Worm (Caenorhabditis elegans) whole organism, late embryonic: ENCODE data around the gene alh-7.
A peak's percentile ranks its signal among the peaks of the same experiment; 100 is the strongest.

Experiments used
- C38D4.7 ChIP-seq: fragments of 200-800 bp; sonication (Bioruptor generic); optimal IDR thresholded peaks from 2 replicates; lab custom pipeline; 2018; ENCODE audit warnings: mild to moderate bottlenecking, missing genetic modification characterization, moderate library complexity, missing compliant biosample characterization
- K02D7.2 ChIP-seq: sonication (generic microtip); optimal IDR thresholded peaks from 2 replicates; lab custom pipeline; 2017; ENCODE audit warnings: mild to moderate bottlenecking, missing genetic modification characterization, missing compliant biosample characterization
- K09A11.1 ChIP-seq: sonication (generic microtip); optimal IDR thresholded peaks from 2 replicates; lab custom pipeline; 2017; ENCODE audit warnings: antibody characterized with exemption, mild to moderate bottlenecking, missing genetic modification characterization, missing compliant biosample characterization; ENCODE audit not compliant: insufficient read depth
- T23F11.4 ChIP-seq: fragments of 200-800 bp; sonication (Bioruptor generic); optimal IDR thresholded peaks from 2 replicates; lab custom pipeline; 2018; ENCODE audit warnings: mild to moderate bottlenecking, missing genetic modification characterization, missing compliant biosample characterization
- Y22D7AL.16 ChIP-seq: sonication (generic microtip); optimal IDR thresholded peaks from 2 replicates; lab custom pipeline; 2016; ENCODE audit warnings: missing genetic modification characterization, missing compliant biosample characterization
- ceh-18 ChIP-seq: sonication (generic microtip); optimal IDR thresholded peaks from 2 replicates; lab custom pipeline; 2016; ENCODE audit warnings: missing genetic modification characterization, missing compliant biosample characterization
- ceh-19 ChIP-seq: fragments of 200-800 bp; sonication (Bioruptor generic); optimal IDR thresholded peaks from 2 replicates; lab custom pipeline; 2018; ENCODE audit warnings: mild to moderate bottlenecking, missing genetic modification characterization, missing compliant biosample characterization
- ceh-30 ChIP-seq: fragments of 150-350 bp; optimal IDR thresholded peaks from 2 replicates; lab custom pipeline; 2014; ENCODE audit warnings: missing biosample characterization, missing genetic modification characterization
- ceh-31 ChIP-seq: sonication (generic microtip); optimal IDR thresholded peaks from 2 replicates; lab custom pipeline; 2016; ENCODE audit warnings: missing genetic modification characterization, missing compliant biosample characterization
- ceh-34 ChIP-seq: sonication (generic microtip); optimal IDR thresholded peaks from 2 replicates; lab custom pipeline; 2016; ENCODE audit warnings: mild to moderate bottlenecking, missing genetic modification characterization, missing compliant biosample characterization
- ceh-45 ChIP-seq: fragments of 200-800 bp; sonication (Bioruptor generic); IDR thresholded peaks from 2 replicates; pipeline ENCODE4 v1.3.6; 2022; ENCODE audit warnings: missing genetic modification reagents, missing genetic modification characterization, missing compliant biosample characterization
- ceh-48 ChIP-seq: sonication (generic microtip); optimal IDR thresholded peaks from 2 replicates; lab custom pipeline; 2016; ENCODE audit warnings: missing genetic modification characterization, inconsistent platforms, missing compliant biosample characterization
- che-1 ChIP-seq: sonication (generic microtip); optimal IDR thresholded peaks from 2 replicates; lab custom pipeline; 2016; ENCODE audit warnings: mild to moderate bottlenecking, missing genetic modification characterization, missing compliant biosample characterization
- dmd-4 ChIP-seq: sonication (generic microtip); optimal IDR thresholded peaks from 2 replicates; lab custom pipeline; 2016; ENCODE audit warnings: borderline replicate concordance, missing genetic modification characterization, missing compliant biosample characterization
- elt-2 ChIP-seq: sonication (generic microtip); optimal IDR thresholded peaks from 2 replicates; lab custom pipeline; 2016; ENCODE audit warnings: missing genetic modification reagents, missing genetic modification characterization, missing compliant biosample characterization
- elt-4 ChIP-seq: sonication (generic microtip); optimal IDR thresholded peaks from 2 replicates; lab custom pipeline; 2016; ENCODE audit warnings: missing genetic modification characterization, missing compliant biosample characterization
- hlh-15 ChIP-seq: sonication (generic microtip); optimal IDR thresholded peaks from 2 replicates; lab custom pipeline; 2016; ENCODE audit warnings: missing genetic modification characterization, missing compliant biosample characterization
- hlh-30 ChIP-seq: sonication (generic microtip); optimal IDR thresholded peaks from 2 replicates; lab custom pipeline; 2017; ENCODE audit warnings: antibody characterized with exemption, missing genetic modification characterization, missing compliant biosample characterization; ENCODE audit not compliant: insufficient read depth
- hlh-6 ChIP-seq: sonication (generic microtip); optimal IDR thresholded peaks from 2 replicates; lab custom pipeline; 2016; ENCODE audit warnings: missing genotype, missing genetic modification characterization, missing compliant biosample characterization
- lim-6 ChIP-seq: sonication (generic microtip); optimal IDR thresholded peaks from 2 replicates; lab custom pipeline; 2016; ENCODE audit warnings: missing genetic modification characterization, missing compliant biosample characterization
- nfya-1 ChIP-seq: sonication (generic microtip); optimal IDR thresholded peaks from 2 replicates; lab custom pipeline; 2017; ENCODE audit warnings: missing genetic modification characterization, mild to moderate bottlenecking, missing compliant biosample characterization, antibody characterized with exemption, moderate library complexity
- nhr-232 ChIP-seq: sonication (generic microtip); optimal IDR thresholded peaks from 2 replicates; lab custom pipeline; 2016; ENCODE audit warnings: missing genetic modification characterization, missing compliant biosample characterization
- pag-3 ChIP-seq: sonication (generic microtip); optimal IDR thresholded peaks from 2 replicates; lab custom pipeline; 2016; ENCODE audit warnings: missing compliant biosample characterization, missing genetic modification characterization, borderline replicate concordance
- pat-9 ChIP-seq: fragments of 200-800 bp; sonication (Bioruptor generic); optimal IDR thresholded peaks from 2 replicates; lab custom pipeline; 2018; ENCODE audit warnings: mild to moderate bottlenecking, missing genetic modification characterization, moderate library complexity, missing compliant biosample characterization
- pax-1 ChIP-seq: fragments of 150-350 bp; optimal IDR thresholded peaks from 2 replicates; lab custom pipeline; 2014; ENCODE audit warnings: missing biosample characterization, missing genetic modification characterization
- pha-2 ChIP-seq: sonication (generic microtip); optimal IDR thresholded peaks from 2 replicates; lab custom pipeline; 2017; ENCODE audit warnings: mild to moderate bottlenecking, missing genetic modification characterization, missing compliant biosample characterization
- pha-4 ChIP-seq: fragments of 150-350 bp; optimal IDR thresholded peaks from 2 replicates; lab custom pipeline; 2018; ENCODE audit warnings: missing biosample characterization, missing genetic modification reagents, missing genetic modification characterization
- pqm-1 ChIP-seq: sonication (generic microtip); optimal IDR thresholded peaks from 2 replicates; lab custom pipeline; 2016; ENCODE audit warnings: missing genetic modification characterization, missing compliant biosample characterization
- ref-2 ChIP-seq: sonication (generic microtip); optimal IDR thresholded peaks from 2 replicates; lab custom pipeline; 2016; ENCODE audit warnings: missing genetic modification characterization, missing compliant biosample characterization
- rnt-1 ChIP-seq: sonication (generic microtip); optimal IDR thresholded peaks from 2 replicates; lab custom pipeline; 2016; ENCODE audit warnings: missing genetic modification characterization, missing compliant biosample characterization
- sox-4 ChIP-seq: sonication (generic microtip); optimal IDR thresholded peaks from 2 replicates; lab custom pipeline; 2017; ENCODE audit warnings: mild to moderate bottlenecking, missing genetic modification characterization, inconsistent platforms, missing compliant biosample characterization
- syd-9 ChIP-seq: sonication (generic microtip); optimal IDR thresholded peaks from 2 replicates; lab custom pipeline; 2016; ENCODE audit warnings: mild to moderate bottlenecking, missing genetic modification characterization, moderate library complexity, missing compliant biosample characterization
- tbx-2 ChIP-seq: sonication (generic microtip); optimal IDR thresholded peaks from 2 replicates; lab custom pipeline; 2016; ENCODE audit warnings: missing genetic modification characterization, missing compliant biosample characterization
- unc-42 ChIP-seq: sonication (generic microtip); optimal IDR thresholded peaks from 2 replicates; lab custom pipeline; 2016; ENCODE audit warnings: missing genotype, missing genetic modification characterization, missing compliant biosample characterization
- unc-55 ChIP-seq: sonication (generic microtip); optimal IDR thresholded peaks from 2 replicates; lab custom pipeline; 2017; ENCODE audit warnings: missing biosample characterization, missing genetic modification reagents, missing genetic modification characterization
- unc-86 ChIP-seq: sonication (generic microtip); optimal IDR thresholded peaks from 2 replicates; lab custom pipeline; 2016; ENCODE audit warnings: missing genetic modification characterization, missing compliant biosample characterization
- ztf-16 ChIP-seq: sonication (generic microtip); optimal IDR thresholded peaks from 2 replicates; lab custom pipeline; 2017; ENCODE audit warnings: missing genetic modification characterization, missing compliant biosample characterization

Gene alh-7

ce11 chrII:13456622-13457021, 35.0 kb downstream of the alh-7 start:
- TF ChIP-seq tbx-2 (tag; lab: Kevin White, UChicago) = peak; percentile 50
- peak; percentile 64 for TF ChIP-seq nfya-1 (tag; lab: Kevin White, UChicago)
- peak; percentile 34 for TF ChIP-seq hlh-6 (tag; lab: Kevin White, UChicago)
- TF ChIP-seq unc-42 (tag; lab: Kevin White, UChicago) = peak; percentile 5
- peak; percentile 72 for TF ChIP-seq ref-2 (tag; lab: Kevin White, UChicago)
- no peak for TF ChIP-seq pqm-1
- TF ChIP-seq ceh-31 = peak; percentile 24
- TF ChIP-seq unc-55 (GFP tag; lab: Kevin White, UChicago) = peak; percentile 4
- TF ChIP-seq rnt-1 (tag; lab: Kevin White, UChicago) = peak; percentile 45
- peak; percentile 54 for TF ChIP-seq ceh-34 (tag; lab: Kevin White, UChicago)
- TF ChIP-seq ceh-18 = peak; percentile 54
- TF ChIP-seq nhr-232 = no peak
- no peak for TF ChIP-seq ztf-16 (tag; lab: Kevin White, UChicago)

- TF ChIP-seq ceh-18 (no peak), ceh-48 (tag; lab: Kevin White, UChicago) (peak; percentile 26), C38D4.7 (no peak)
These were observed 36.7 kb downstream of the alh-7 start for ce11 chrII:13454839-13455238.

ce11 chrII:13451321-13451720, 40.3 kb downstream of the alh-7 start:
- TF ChIP-seq elt-4 = peak; percentile 30
- no peak for TF ChIP-seq ceh-18

ce11 chrII:13447668-13448067, 43.9 kb downstream of the alh-7 start:
- TF ChIP-seq C38D4.7 (no peak), lim-6 (no peak), nfya-1 (tag; lab: Kevin White, UChicago) (peak; percentile 74), tbx-2 (tag; lab: Kevin White, UChicago) (peak; percentile 43), ceh-18 (peak; percentile 29), Y22D7AL.16 (no peak), hlh-30 (tag; lab: Kevin White, UChicago) (peak; percentile 95), unc-55 (GFP tag; lab: Kevin White, UChicago) (peak; percentile 74), ceh-31 (peak; percentile 20), K09A11.1 (peak; percentile 31), elt-2 (tag; lab: Kevin White, UChicago) (peak; percentile 45), unc-42 (tag; lab: Kevin White, UChicago) (peak; percentile 55)

- TF ChIP-seq syd-9 (tag; lab: Kevin White, UChicago) (no peak), rnt-1 (tag; lab: Kevin White, UChicago) (no peak), C38D4.7 (no peak), pag-3 (no peak), ref-2 (tag; lab: Kevin White, UChicago) (no peak), pha-4 (tag; lab: Kevin White, UChicago) (no peak)
- TF ChIP-seq, all 69 proteins: peak for 0
These were observed 44.4 kb downstream of the alh-7 start, which contains the start of gene tbc-14 for ce11 chrII:13447166-13447643. tbc-14 (minus strand) TSS chrII:13447593.

ce11 chrII:13446597-13446996, 45.0 kb downstream of the alh-7 start:
- TF ChIP-seq T23F11.4 (GFP tag; lab: Kevin White, UChicago) (no peak), nfya-1 (tag; lab: Kevin White, UChicago) (peak; percentile 99)

- TF ChIP-seq ceh-18 (no peak), tbx-2 (tag; lab: Kevin White, UChicago) (no peak), unc-86 (tag; lab: Kevin White, UChicago) (no peak), pax-1 (tag; lab: Kevin White, UChicago) (no peak), sox-4 (tag; lab: Kevin White, UChicago) (no peak), dmd-4 (tag; lab: Kevin White, UChicago) (no peak), pat-9 (tag; lab: Kevin White, UChicago) (no peak), hlh-15 (tag; lab: Kevin White, UChicago) (no peak), ceh-45 (GFP tag; lab: Robert Waterston, UW) (no peak), K02D7.2 (tag; lab: Kevin White, UChicago) (no peak), ceh-19 (no peak), nhr-232 (no peak), ceh-30 (tag; lab: Kevin White, UChicago) (no peak), pha-2 (tag; lab: Kevin White, UChicago) (no peak), che-1 (tag; lab: Kevin White, UChicago) (no peak), ceh-31 (no peak), ref-2 (tag; lab: Kevin White, UChicago) (no peak)
- TF ChIP-seq, all 69 proteins: peak for 0
These were observed 47.3 kb downstream of the alh-7 start for ce11 chrII:13444307-13444706.
